Fruit fly (Drosophila melanogaster) whole organism, embryonic: Measurements from ENCODE around the gene pont.

ENCODE experiments used
- Abd-B ChIP-seq: fragments of 200-800 bp; sonication (Bioruptor generic); optimal IDR thresholded peaks from 2 replicates; lab custom pipeline; 2018; ENCODE audit warnings: missing biosample characterization, mild to moderate bottlenecking, missing genetic modification characterization, moderate library complexity
- CG14965 ChIP-seq: fragments of 200-800 bp; sonication (Bioruptor generic); optimal IDR thresholded peaks from 2 replicates; lab custom pipeline; 2016; ENCODE audit warnings: missing biosample characterization, missing genetic modification characterization, borderline replicate concordance
- CG17612 ChIP-seq: fragments of 200-800 bp; sonication (Bioruptor generic); IDR thresholded peaks from 2 replicates; pipeline ENCODE4 v1.3.6; 2022; ENCODE audit warnings: missing biosample characterization, missing genetic modification characterization
- CG18599 ChIP-seq: fragments of 200-800 bp; sonication (Bioruptor generic); optimal IDR thresholded peaks from 3 replicates; lab custom pipeline; 2017; ENCODE audit warnings: missing biosample characterization, missing genetic modification characterization, mild to moderate bottlenecking, moderate library complexity, missing genetic modification reagents
- CG32532 ChIP-seq: fragments of 200-800 bp; sonication (Bioruptor generic); IDR thresholded peaks from 2 replicates; pipeline ENCODE4 v1.3.6; 2022; ENCODE audit warnings: missing biosample characterization, missing genetic modification characterization
- CG34224 ChIP-seq: fragments of 200-800 bp; sonication (Bioruptor generic); IDR thresholded peaks from 3 replicates; pipeline ENCODE4 v1.3.6; 2022; ENCODE audit warnings: missing biosample characterization, missing genetic modification characterization; ENCODE audit not compliant: partially characterized antibody
- CG7839 ChIP-seq: fragments of 200-800 bp; sonication (Bioruptor generic); optimal IDR thresholded peaks from 3 replicates; lab custom pipeline; 2018; ENCODE audit warnings: missing biosample characterization, mild to moderate bottlenecking, missing genetic modification characterization, moderate library complexity
- CG7963 ChIP-seq: fragments of 200-800 bp; sonication (Bioruptor generic); IDR thresholded peaks from 3 replicates; pipeline ENCODE4 v1.3.6; 2022; ENCODE audit warnings: missing biosample characterization, missing genetic modification characterization; ENCODE audit not compliant: partially characterized antibody
- CG8388 ChIP-seq: fragments of 200-800 bp; sonication (Bioruptor generic); optimal IDR thresholded peaks from 2 replicates; lab custom pipeline; 2019; ENCODE audit warnings: missing biosample characterization, mild to moderate bottlenecking, missing genetic modification characterization, moderate library complexity
- CG9437 ChIP-seq: fragments of 200-800 bp; sonication (Bioruptor generic); optimal IDR thresholded peaks from 2 replicates; lab custom pipeline; 2018; ENCODE audit warnings: missing biosample characterization, mild to moderate bottlenecking, missing genetic modification characterization
- CG9797 ChIP-seq: fragments of 200-800 bp; sonication (Bioruptor generic); optimal IDR thresholded peaks from 3 replicates; lab custom pipeline; 2018; ENCODE audit warnings: missing biosample characterization, mild to moderate bottlenecking, missing genetic modification characterization
- Ets65A ChIP-seq: fragments of 200-800 bp; sonication (Bioruptor generic); peaks from one replicate; lab custom pipeline; 2016; ENCODE audit warnings: missing biosample characterization, missing genetic modification characterization
- Fer3 ChIP-seq: fragments of 200-800 bp; sonication (Bioruptor generic); optimal IDR thresholded peaks from 2 replicates; lab custom pipeline; 2018; ENCODE audit warnings: missing biosample characterization, mild to moderate bottlenecking, missing genetic modification characterization, moderate library complexity
- HLH4C ChIP-seq: fragments of 200-800 bp; sonication (Bioruptor generic); IDR thresholded peaks from 3 replicates; pipeline ENCODE4 v1.3.6; 2022; ENCODE audit warnings: missing biosample characterization, missing genetic modification characterization; ENCODE audit not compliant: partially characterized antibody
- Hand ChIP-seq: fragments of 200-800 bp; sonication (Bioruptor generic); optimal IDR thresholded peaks from 2 replicates; lab custom pipeline; 2017; ENCODE audit warnings: mild to moderate bottlenecking, missing biosample characterization, missing genetic modification reagents, missing genetic modification characterization
- HmgD ChIP-seq: fragments of 200-800 bp; sonication (Bioruptor generic); optimal IDR thresholded peaks from 3 replicates; lab custom pipeline; 2016; ENCODE audit warnings: missing biosample characterization, missing genetic modification characterization
- Hr3 ChIP-seq: fragments of 200-800 bp; sonication (Bioruptor generic); optimal IDR thresholded peaks from 3 replicates; lab custom pipeline; 2016; ENCODE audit warnings: missing biosample characterization, missing genetic modification characterization
- Lhr ChIP-seq: fragments of 200-800 bp; sonication (Bioruptor generic); optimal IDR thresholded peaks from 3 replicates; lab custom pipeline; 2017; ENCODE audit warnings: mild to moderate bottlenecking, missing biosample characterization, missing genetic modification reagents, missing genetic modification characterization
- Nf-YB ChIP-seq: fragments of 200-800 bp; sonication (Bioruptor generic); optimal IDR thresholded peaks from 3 replicates; lab custom pipeline; 2019; ENCODE audit warnings: missing biosample characterization, mild to moderate bottlenecking, missing genetic modification characterization, moderate library complexity
- Oaz ChIP-seq: fragments of 200-800 bp; sonication (Bioruptor generic); IDR thresholded peaks from 2 replicates; pipeline ENCODE4 v1.3.6; 2022; ENCODE audit warnings: missing biosample characterization, missing genetic modification characterization
- Ptx1 ChIP-seq: fragments of 200-800 bp; sonication (Bioruptor generic); IDR thresholded peaks from 2 replicates; pipeline ENCODE4 v1.3.6; 2022; ENCODE audit warnings: missing biosample characterization, missing genetic modification characterization
- Scr ChIP-seq: fragments of 200-800 bp; sonication (Bioruptor generic); IDR thresholded peaks from 2 replicates; pipeline ENCODE4 v1.3.6; 2022; ENCODE audit warnings: missing biosample characterization, missing genetic modification characterization; ENCODE audit not compliant: partially characterized antibody
- Sox102F ChIP-seq: fragments of 200-800 bp; sonication (Bioruptor generic); optimal IDR thresholded peaks from 2 replicates; lab custom pipeline; 2018; ENCODE audit warnings: missing biosample characterization, mild to moderate bottlenecking, missing genetic modification characterization, moderate library complexity
- Spps ChIP-seq: fragments of 200-800 bp; sonication (Bioruptor generic); optimal IDR thresholded peaks from 2 replicates; lab custom pipeline; 2018; ENCODE audit warnings: missing biosample characterization, mild to moderate bottlenecking, missing genetic modification characterization
- Xbp1 ChIP-seq: fragments of 200-800 bp; sonication (Bioruptor generic); optimal IDR thresholded peaks from 3 replicates; lab custom pipeline; 2016; ENCODE audit warnings: missing biosample characterization, mild to moderate bottlenecking, missing genetic modification characterization
- cg ChIP-seq: fragments of 200-800 bp; sonication (Bioruptor generic); optimal IDR thresholded peaks from 3 replicates; lab custom pipeline; 2019; ENCODE audit warnings: missing biosample characterization, mild to moderate bottlenecking, missing genetic modification characterization, moderate library complexity
- crp ChIP-seq, 2 experiments: fragments of 200-800 bp; sonication (Bioruptor generic); optimal IDR thresholded peaks; 2 replicates in 1 of 2; 3 replicates in 1 of 2; lab custom pipeline; 2017; ENCODE audit warnings: missing biosample characterization in 2 of 2, missing genetic modification characterization in 2 of 2, mild to moderate bottlenecking in 1 of 2, moderate library complexity in 1 of 2
- dmrt99B ChIP-seq: fragments of 200-800 bp; sonication (Bioruptor generic); optimal IDR thresholded peaks from 2 replicates; lab custom pipeline; 2018; ENCODE audit warnings: missing biosample characterization, mild to moderate bottlenecking, missing genetic modification characterization, moderate library complexity
- fd96Cb ChIP-seq: fragments of 200-800 bp; sonication (Bioruptor generic); optimal IDR thresholded peaks from 2 replicates; lab custom pipeline; 2018; ENCODE audit warnings: missing biosample characterization, mild to moderate bottlenecking, missing genetic modification characterization, moderate library complexity
- gem ChIP-seq: fragments of 200-800 bp; sonication (Bioruptor generic); optimal IDR thresholded peaks from 2 replicates; lab custom pipeline; 2019; ENCODE audit warnings: missing biosample characterization, mild to moderate bottlenecking, missing genetic modification characterization, moderate library complexity
- lab ChIP-seq: fragments of 200-800 bp; sonication (Bioruptor generic); optimal IDR thresholded peaks from 3 replicates; lab custom pipeline; 2017; ENCODE audit warnings: missing biosample characterization, missing genetic modification characterization, mild to moderate bottlenecking, moderate library complexity, missing genetic modification reagents
- mld ChIP-seq: fragments of 200-800 bp; sonication (Bioruptor generic); IDR thresholded peaks from 3 replicates; pipeline ENCODE4 v1.3.6; 2022; ENCODE audit warnings: missing biosample characterization, missing genetic modification characterization; ENCODE audit not compliant: partially characterized antibody
- nerfin-1 ChIP-seq: fragments of 200-800 bp; sonication (Bioruptor generic); optimal IDR thresholded peaks from 3 replicates; lab custom pipeline; 2019; ENCODE audit warnings: missing biosample characterization, mild to moderate bottlenecking, missing genetic modification characterization, moderate library complexity
- pita ChIP-seq: fragments of 200-800 bp; sonication (Bioruptor generic); optimal IDR thresholded peaks from 2 replicates; lab custom pipeline; 2017; ENCODE audit warnings: missing biosample characterization, mild to moderate bottlenecking, missing genetic modification characterization
- row ChIP-seq: fragments of 200-800 bp; sonication (Bioruptor generic); IDR thresholded peaks from 3 replicates; pipeline ENCODE4 v1.3.6; 2022; ENCODE audit warnings: missing biosample characterization, missing genetic modification characterization
- scrt ChIP-seq: fragments of 200-800 bp; sonication (Bioruptor generic); optimal IDR thresholded peaks from 2 replicates; lab custom pipeline; 2018; ENCODE audit warnings: missing biosample characterization, mild to moderate bottlenecking, missing genetic modification characterization, moderate library complexity
- sens ChIP-seq: fragments of 200-800 bp; sonication (Bioruptor generic); peaks from one replicate; lab custom pipeline; 2016; ENCODE audit warnings: missing biosample characterization, missing genetic modification characterization
- sisA ChIP-seq: fragments of 200-800 bp; sonication (Bioruptor generic); IDR thresholded peaks from 2 replicates; pipeline ENCODE4 v1.3.6; 2022; ENCODE audit warnings: missing biosample characterization, missing genetic modification characterization
- slbo ChIP-seq: fragments of 200-800 bp; sonication (Bioruptor generic); IDR thresholded peaks from 2 replicates; pipeline ENCODE4 v1.3.6; 2022; ENCODE audit warnings: missing biosample characterization, missing genetic modification characterization
- tll ChIP-seq, 2 experiments: fragments of 200-800 bp in 1 of 2; fragments of >200 bp in 1 of 2; sonication (Bioruptor generic) in 1 of 2; optimal IDR thresholded peaks; 2 replicates each; lab custom pipeline; 2017 to 2019; ENCODE audit warnings: missing biosample characterization in 2 of 2, missing genetic modification characterization in 2 of 2, mild to moderate bottlenecking in 1 of 2, moderate library complexity in 1 of 2
- tna ChIP-seq: fragments of 200-800 bp; sonication (Bioruptor generic); IDR thresholded peaks from 2 replicates; pipeline ENCODE4 v1.3.6; 2022; ENCODE audit warnings: missing biosample characterization, missing genetic modification characterization; ENCODE audit not compliant: partially characterized antibody
- toy ChIP-seq: fragments of 200-800 bp; sonication (Bioruptor generic); IDR thresholded peaks from 2 replicates; pipeline ENCODE4 v1.3.6; 2022; ENCODE audit warnings: missing biosample characterization, missing genetic modification characterization

Gene pont

dm6 chr3R:10226132-10227023 lies 35.5 kb upstream of the pont start (continued):
- TF ChIP-seq crp (GFP tag; optimal IDR thresholded peaks at IDR 0.05; lab: Kevin White, UChicago) (peak in 1 of 2 experiments; percentile 20), cg (peak; percentile 62), Spps (no peak), scrt (GFP tag; lab: Kevin White, UChicago) (no peak), nerfin-1 (peak; percentile 49), Hand (GFP tag; lab: Kevin White, UChicago) (no peak), CG32532 (GFP tag; lab: Robert Waterston, UW) (0 out of 2 replicates have a peak, but pooled peaks have one; percentile 14), CG18599 (peak; percentile 16), slbo (GFP tag; lab: Robert Waterston, UW) (peak; percentile 6; the same call in 1 of the 2 replicates)

dm6 chr3R:10227990-10228389 lies 33.9 kb upstream of the pont start:
- peak; percentile 8 for TF ChIP-seq CG7839 (tag; lab: Kevin White, UChicago)
- TF ChIP-seq Sox102F (GFP tag; lab: Kevin White, UChicago), result peak; percentile 4
- TF ChIP-seq sens (GFP tag; lab: Kevin White, UChicago), result peak; percentile 64
- TF ChIP-seq fd96Cb (tag; lab: Kevin White, UChicago), result peak; percentile 5
- no peak for TF ChIP-seq Fer3 (tag; lab: Kevin White, UChicago)
- TF ChIP-seq lab, result peak; percentile 34
- peak; percentile 62 for TF ChIP-seq Ets65A (GFP tag; lab: Kevin White, UChicago)
- TF ChIP-seq Xbp1 (GFP tag; lab: Kevin White, UChicago), result peak; percentile 5
- no peak for TF ChIP-seq tna (GFP tag; lab: Robert Waterston, UW)
- no peak for TF ChIP-seq Hr3 (GFP tag; lab: Kevin White, UChicago)
- TF ChIP-seq HLH4C (GFP tag; lab: Robert Waterston, UW), result no peak
- TF ChIP-seq CG8388 (GFP tag; lab: Kevin White, UChicago), result no peak
- TF ChIP-seq row (GFP tag; lab: Robert Waterston, UW), result peak; percentile 13; the same call in 1 of the 3 replicates
- TF ChIP-seq Ptx1 (GFP tag; lab: Robert Waterston, UW), result peak; percentile 39
- no peak for TF ChIP-seq CG7963
- TF ChIP-seq sisA (GFP tag; lab: Robert Waterston, UW), result peak; percentile 35; the same call in 1 of the 2 replicates
- TF ChIP-seq toy (GFP tag; lab: Robert Waterston, UW), result no peak
- no peak for TF ChIP-seq CG9797 (GFP tag; lab: Kevin White, UChicago)
- peak; percentile 28 for TF ChIP-seq gem (tag; lab: Kevin White, UChicago)
- no peak for TF ChIP-seq Nf-YB (GFP tag; lab: Kevin White, UChicago)
- TF ChIP-seq Abd-B (GFP tag; lab: Kevin White, UChicago), result peak; percentile 2
- no peak for TF ChIP-seq Scr (GFP tag; lab: Robert Waterston, UW)
- peak; percentile 27 for TF ChIP-seq dmrt99B (tag; lab: Kevin White, UChicago)

- TF ChIP-seq CG34224 (GFP tag; lab: Robert Waterston, UW), result no peak
- no peak for TF ChIP-seq pita
- TF ChIP-seq Scr (GFP tag; lab: Robert Waterston, UW), result no peak
- no peak for TF ChIP-seq Oaz (GFP tag; lab: Robert Waterston, UW)
- no peak for TF ChIP-seq CG14965 (GFP tag; lab: Kevin White, UChicago)
- no peak for TF ChIP-seq mld (GFP tag; lab: Robert Waterston, UW)
- TF ChIP-seq Lhr, result no peak
- TF ChIP-seq CG9437 (GFP tag; lab: Kevin White, UChicago), result no peak
- TF ChIP-seq HmgD (GFP tag; lab: Kevin White, UChicago), result no peak
- TF ChIP-seq tll (GFP tag; optimal IDR thresholded peaks at IDR 0.05; lab: Kevin White, UChicago), result no peak
- TF ChIP-seq CG17612, result no peak
- TF ChIP-seq, all 482 proteins: peak for 0
These were observed 10.7 kb upstream of the pont start, which contains the start of gene CG3999 for dm6 chr3R:10251218-10251617. TSS of gene CG3999 (plus strand) at chr3R:10251518.
